3 fruit fly cellular contexts compared by ENCODE assay signal in the genomic region with DNA sequence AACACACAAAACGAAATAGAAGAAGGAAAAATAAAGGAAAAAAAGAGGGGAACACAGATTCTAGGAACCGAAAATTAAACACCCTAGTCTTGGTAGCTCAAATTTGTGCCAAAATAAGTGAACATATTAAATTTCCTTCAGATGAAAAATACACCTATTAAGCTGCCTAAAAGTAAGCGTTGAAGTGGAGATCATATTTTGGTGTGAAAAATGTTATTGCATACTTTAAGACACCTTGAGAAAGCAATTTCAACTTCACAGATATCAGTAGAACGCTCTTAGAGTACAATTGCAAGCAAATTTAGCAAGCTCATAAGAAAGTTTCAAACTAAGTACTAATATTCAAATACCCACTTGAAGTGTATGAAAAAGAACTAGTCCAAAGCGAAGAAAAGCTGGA.
A peak's percentile ranks its signal among the peaks of the same experiment; 100 is the strongest.
TF ChIP-seq lines count a peak whose summit lies in the region.

No protein-coding gene starts in this region.

- no peak for TF ChIP-seq CTCF in whole organism, embryonic (GFP tag; optimal IDR thresholded peaks at IDR 0.05; lab: Kevin White, UChicago)

TF ChIP-seq in whole organism, embryonic, 481 proteins besides CTCF, POLR2A, EP300 and RAD21 (continues in another document):
- TF ChIP-seq mam (GFP tag; optimal IDR thresholded peaks at IDR 0.05; lab: Kevin White, UChicago) (peak; percentile 34), vfl (GFP tag; optimal IDR thresholded peaks at IDR 0.05; lab: Kevin White, UChicago) (no peak), Rx (GFP tag; IDR thresholded peaks at IDR 0.05; lab: Robert Waterston, UW) (no peak), gem (tag; optimal IDR thresholded peaks at IDR 0.05; lab: Kevin White, UChicago) (peak; percentile 37), CG30403 (GFP tag; optimal IDR thresholded peaks at IDR 0.05; lab: Kevin White, UChicago) (peak; percentile 8), CG33557 (GFP tag; optimal IDR thresholded peaks at IDR 0.05; lab: Kevin White, UChicago) (no peak), CG12299 (tag; optimal IDR thresholded peaks at IDR 0.05; lab: Kevin White, UChicago) (no peak), CG10147 (GFP tag; optimal IDR thresholded peaks at IDR 0.05; lab: Kevin White, UChicago) (peak; percentile 66), Nf-YC (tag; optimal IDR thresholded peaks at IDR 0.05; lab: Kevin White, UChicago) (peak; percentile 12), CG11504 (tag; optimal IDR thresholded peaks at IDR 0.05; lab: Kevin White, UChicago) (peak; percentile 44), Dbx (GFP tag; IDR thresholded peaks at IDR 0.05; lab: Robert Waterston, UW) (no peak), slbo (GFP tag; IDR thresholded peaks at IDR 0.05; lab: Robert Waterston, UW) (peak; percentile 30; the same call in 1 of the 2 replicates), vvl (GFP tag; IDR thresholded peaks at IDR 0.05; lab: Robert Waterston, UW) (no peak), CG9609 (GFP tag; optimal IDR thresholded peaks at IDR 0.05; lab: Kevin White, UChicago) (no peak), tgo (GFP tag; IDR thresholded peaks at IDR 0.05; lab: Robert Waterston, UW) (no peak), Doc3 (GFP tag; IDR thresholded peaks at IDR 0.05; lab: Robert Waterston, UW; ENCODE audit: partially characterized antibody) (no peak), jing (GFP tag; optimal IDR thresholded peaks at IDR 0.05; lab: Kevin White, UChicago) (no peak), MESR4 (GFP tag; optimal IDR thresholded peaks at IDR 0.05; lab: Kevin White, UChicago) (no peak), aop (GFP tag; IDR thresholded peaks at IDR 0.05; lab: Robert Waterston, UW) (no peak), CG2678 (tag; optimal IDR thresholded peaks at IDR 0.05; lab: Kevin White, UChicago) (peak; percentile 56), HHEX (GFP tag; optimal IDR thresholded peaks at IDR 0.05; lab: Kevin White, UChicago) (no peak), CG10543 (GFP tag; optimal IDR thresholded peaks at IDR 0.05; lab: Kevin White, UChicago) (no peak), CG17361 (GFP tag; IDR thresholded peaks at IDR 0.05; lab: Robert Waterston, UW) (no peak), CG34224 (GFP tag; IDR thresholded peaks at IDR 0.05; lab: Robert Waterston, UW; ENCODE audit: partially characterized antibody) (no peak), CG18599 (GFP tag; optimal IDR thresholded peaks at IDR 0.05; lab: Kevin White, UChicago) (peak; percentile 68), CG12659 (GFP tag; optimal IDR thresholded peaks at IDR 0.05; lab: Kevin White, UChicago) (peak; percentile 2), Ets97D (GFP tag; optimal IDR thresholded peaks at IDR 0.05; lab: Kevin White, UChicago) (no peak), CG7271 (tag; optimal IDR thresholded peaks at IDR 0.05; lab: Kevin White, UChicago) (no peak), wdn (GFP tag; IDR thresholded peaks at IDR 0.05; lab: Robert Waterston, UW) (no peak), Xrp1 (GFP tag; IDR thresholded peaks at IDR 0.05; lab: Robert Waterston, UW) (no peak)

TF ChIP-seq in whole organism, prepupa, 60 proteins besides CTCF, POLR2A, EP300 and RAD21:
- TF ChIP-seq Eip75B (GFP tag; optimal IDR thresholded peaks at IDR 0.05; lab: Kevin White, UChicago) (no peak), esn (GFP tag; optimal IDR thresholded peaks at IDR 0.05; lab: Kevin White, UChicago) (no peak), CG32006 (GFP tag; optimal IDR thresholded peaks at IDR 0.05; lab: Kevin White, UChicago) (peak; percentile 19)

TF ChIP-seq in whole organism, pupa, 21 proteins besides CTCF, POLR2A, EP300 and RAD21:
- TF ChIP-seq CG14655 (GFP tag; optimal IDR thresholded peaks at IDR 0.05; lab: Kevin White, UChicago) (peak; percentile 13), CG8301 (tag; optimal IDR thresholded peaks at IDR 0.05; lab: Kevin White, UChicago) (peak; percentile 15), CG32121 (GFP tag; IDR thresholded peaks at IDR 0.05; lab: Robert Waterston, UW) (no peak), CG4496 (GFP tag; IDR thresholded peaks at IDR 0.05; lab: Robert Waterston, UW) (no peak)
